Worm (Caenorhabditis elegans): Measurements from ENCODE around the gene T05H4.3.

ce11 chrV:6426843-6427242, 15.3 kb upstream of the T05H4.3 start, which contains the start of gene atp-4:
- TF ChIP-seq flt-1 (GFP tag; IDR thresholded peaks at IDR 0.05), result no peak
- no peak for TF ChIP-seq ama-1 (optimal IDR thresholded peaks at IDR 0.05)
